Fruit fly (Drosophila melanogaster): ENCODE data around the gene Tsp33B.

The Tsp33B gene

DNA sequence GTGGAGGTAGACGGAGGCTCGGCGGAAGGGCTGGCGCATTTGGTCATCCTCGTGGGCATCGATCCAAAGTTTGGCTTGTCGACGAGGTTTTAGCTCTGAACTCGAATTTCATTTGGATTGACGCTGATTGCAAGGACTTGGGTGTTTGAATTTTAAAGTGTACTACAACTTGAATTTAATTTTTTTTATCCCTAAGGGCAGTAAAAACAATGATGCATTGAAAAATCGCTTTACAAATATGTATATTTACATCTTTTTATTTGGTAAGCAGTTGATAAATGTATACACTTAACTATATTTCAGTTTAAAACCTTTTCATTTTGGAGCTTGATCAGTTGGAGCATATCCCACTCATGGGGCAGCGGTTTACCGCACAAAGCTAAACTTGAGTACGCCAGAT, at the start of gene Tsp33B:
Tsp33B (minus strand) TSS at position 101 of the 400 bp plus-strand sequence.
- TF ChIP-seq dsx (GFP tag; optimal IDR thresholded peaks at IDR 0.05; ENCODE audit: poor library complexity, severe bottlenecking) (no peak), Gug (GFP tag; IDR thresholded peaks at IDR 0.05) (no peak), svp (GFP tag) (no peak), Eip78C (GFP tag) (no peak), Hr4 (GFP tag; optimal IDR thresholded peaks at IDR 0.05) (no peak), CG6163 (GFP tag; IDR thresholded peaks at IDR 0.05) (no peak), Ets96B (tag; optimal IDR thresholded peaks at IDR 0.05) (no peak)

- no peak for TF ChIP-seq fkh (GFP tag; optimal IDR thresholded peaks at IDR 0.05)
- TF ChIP-seq Met (GFP tag; optimal IDR thresholded peaks at IDR 0.05) = peak; percentile 13
- TF ChIP-seq Ets21C (GFP tag; optimal IDR thresholded peaks at IDR 0.05) = no peak
- peak; percentile 3 for TF ChIP-seq Smox (GFP tag; optimal IDR thresholded peaks at IDR 0.05)
- no peak for TF ChIP-seq Ets96B (tag; optimal IDR thresholded peaks at IDR 0.05)
- TF ChIP-seq pdm3 (GFP tag; optimal IDR thresholded peaks at IDR 0.05) = no peak
- no peak for TF ChIP-seq CG6808 (GFP tag; optimal IDR thresholded peaks at IDR 0.05)
- TF ChIP-seq Hr4 (GFP tag; optimal IDR thresholded peaks at IDR 0.05) = no peak
- TF ChIP-seq svp (GFP tag) = peak; percentile 51
These were observed 49.4 kb upstream of the Tsp33B start for dm6 chr2L:11841538-11841937.

DNA sequence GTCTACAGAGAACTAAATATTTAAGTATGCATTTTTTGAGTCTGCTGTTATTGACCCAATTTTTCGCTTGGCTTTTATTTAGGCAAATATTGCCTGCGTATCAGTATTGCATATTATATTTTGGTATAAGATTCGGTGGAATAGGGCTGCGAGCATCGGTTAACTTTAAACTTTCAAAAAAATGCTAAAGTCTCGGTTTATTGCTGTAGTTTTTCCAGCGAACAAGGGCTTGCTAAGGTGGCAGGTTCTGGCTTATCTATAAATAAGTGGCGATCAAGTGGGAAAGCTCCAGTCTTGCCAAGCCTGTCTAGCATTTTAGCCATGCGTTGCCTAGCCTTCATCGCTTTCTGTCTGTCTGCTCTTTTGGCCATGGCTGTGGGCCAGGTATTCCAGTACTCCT, 48.2 kb upstream of the Tsp33B start, which contains the start of gene CG31704:
CG31704 (plus strand) TSS at position 301 of the 400 bp plus-strand sequence.
- TF ChIP-seq CG9139 (GFP tag; optimal IDR thresholded peaks at IDR 0.05) (no peak), salr (GFP tag; optimal IDR thresholded peaks at IDR 0.05) (no peak), acj6 (GFP tag; optimal IDR thresholded peaks at IDR 0.05) (no peak)

DNA sequence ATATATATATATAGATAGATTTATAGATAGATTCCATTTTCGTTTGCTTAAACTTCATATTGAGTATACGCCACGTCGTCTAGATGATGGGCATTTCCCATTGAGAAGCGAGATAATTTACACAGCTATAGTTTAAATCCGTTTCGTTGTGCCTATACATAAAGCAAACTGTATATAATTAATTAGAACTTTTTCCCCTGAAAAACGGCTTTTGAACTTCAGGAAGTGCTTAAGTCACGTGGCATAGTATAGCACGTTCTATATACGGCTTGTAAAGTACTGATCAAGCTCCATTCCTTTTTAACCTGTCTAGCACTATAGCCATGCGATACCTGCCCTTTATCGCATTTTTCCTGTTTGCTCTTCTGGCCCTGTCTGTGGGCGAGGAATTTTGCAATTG, 47.4 kb upstream of the Tsp33B start, which contains the start of gene Sfp33A3:
Sfp33A3 (plus strand) TSS at position 301 of the 400 bp plus-strand sequence.
- TF ChIP-seq CG6854 (GFP tag; optimal IDR thresholded peaks at IDR 0.05) (no peak), CG1621 (tag; optimal IDR thresholded peaks at IDR 0.05) (no peak), esn (GFP tag; optimal IDR thresholded peaks at IDR 0.05) (no peak), pdm3 (GFP tag; optimal IDR thresholded peaks at IDR 0.05) (no peak), dac (GFP tag; optimal IDR thresholded peaks at IDR 0.05) (no peak), achi (GFP tag; optimal IDR thresholded peaks at IDR 0.05) (no peak), Hr39 (GFP tag; optimal IDR thresholded peaks at IDR 0.05) (no peak), CG11762 (GFP tag; optimal IDR thresholded peaks at IDR 0.05; ENCODE audit: insufficient read depth) (no peak), CG11902 (GFP tag; optimal IDR thresholded peaks at IDR 0.05) (no peak), CG32006 (GFP tag; optimal IDR thresholded peaks at IDR 0.05) (no peak), fd59A (GFP tag; optimal IDR thresholded peaks at IDR 0.05) (no peak), Blimp-1 (GFP tag; optimal IDR thresholded peaks at IDR 0.05) (no peak), Sox102F (GFP tag; optimal IDR thresholded peaks at IDR 0.05) (no peak), cyc (GFP tag; optimal IDR thresholded peaks at IDR 0.05) (no peak), Smox (GFP tag; optimal IDR thresholded peaks at IDR 0.05) (no peak), spab (GFP tag; optimal IDR thresholded peaks at IDR 0.05) (no peak), Eip93F (GFP tag; optimal IDR thresholded peaks at IDR 0.05) (no peak), ss (GFP tag; optimal IDR thresholded peaks at IDR 0.05) (no peak), topi (GFP tag; optimal IDR thresholded peaks at IDR 0.05) (no peak)

DNA sequence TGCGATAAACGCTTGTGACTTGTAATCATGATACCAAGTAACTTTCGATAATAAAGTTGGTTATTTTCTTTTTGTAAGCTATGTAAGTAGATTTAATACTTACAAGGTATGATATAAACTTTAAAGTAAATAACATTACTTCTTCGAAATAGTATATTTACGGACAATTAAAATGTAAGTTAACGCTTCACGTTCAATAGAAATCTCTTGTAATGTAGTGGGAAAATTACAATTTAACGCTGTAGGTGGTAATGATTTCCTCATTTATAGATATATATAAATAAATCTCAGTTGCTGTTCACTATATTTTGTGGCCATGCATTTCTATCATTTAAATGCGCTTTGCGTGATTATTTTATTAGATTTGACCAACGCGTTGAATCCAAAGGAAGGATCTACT, 45.2 kb upstream of the Tsp33B start, which contains the start of gene Sfp33A2:
Sfp33A2 (plus strand) TSS at position 301 of the 400 bp plus-strand sequence.
- no peak for TF ChIP-seq Gug (GFP tag; IDR thresholded peaks at IDR 0.05)
- no peak for TF ChIP-seq dsx (GFP tag; optimal IDR thresholded peaks at IDR 0.05; ENCODE audit: poor library complexity, severe bottlenecking)
- TF ChIP-seq CG31627 (GFP tag; optimal IDR thresholded peaks at IDR 0.05) = no peak
- TF ChIP-seq CG1621 (tag; optimal IDR thresholded peaks at IDR 0.05) = no peak
- no peak for TF ChIP-seq Ets96B (tag; optimal IDR thresholded peaks at IDR 0.05)
- TF ChIP-seq fd59A (GFP tag; optimal IDR thresholded peaks at IDR 0.05) = no peak
- no peak for TF ChIP-seq Sox14 (GFP tag; optimal IDR thresholded peaks at IDR 0.05)
- TF ChIP-seq fkh (GFP tag; optimal IDR thresholded peaks at IDR 0.05) = no peak
- no peak for TF ChIP-seq CG6854 (GFP tag; optimal IDR thresholded peaks at IDR 0.05)
- TF ChIP-seq acj6 (GFP tag; optimal IDR thresholded peaks at IDR 0.05) = no peak
- TF ChIP-seq CG10669 (GFP tag; optimal IDR thresholded peaks at IDR 0.05) = no peak
- no peak for TF ChIP-seq topi (GFP tag; optimal IDR thresholded peaks at IDR 0.05)
- no peak for TF ChIP-seq Eip75B (GFP tag; optimal IDR thresholded peaks at IDR 0.05)
